Worm (Caenorhabditis elegans) whole organism, young adult: Measurements from ENCODE around the gene F54D10.8.

Experiments
- ceh-79 ChIP-seq: sonication (generic microtip); optimal IDR thresholded peaks from 2 replicates; lab custom pipeline; 2017; ENCODE audit warnings: mild to moderate bottlenecking, missing genetic modification characterization, missing compliant biosample characterization
- dpff-1 ChIP-seq: sonication (generic microtip); optimal IDR thresholded peaks from 2 replicates; lab custom pipeline; 2017; ENCODE audit warnings: mild to moderate bottlenecking, missing genetic modification characterization, missing compliant biosample characterization
- egl-18 ChIP-seq: fragments of 200-800 bp; sonication (Bioruptor generic); IDR thresholded peaks from 2 replicates; pipeline ENCODE4 v1.3.6; 2022; ENCODE audit warnings: missing genetic modification reagents, missing genetic modification characterization, missing compliant biosample characterization
- gei-17 ChIP-seq: fragments of 200-800 bp; sonication (Bioruptor generic); optimal IDR thresholded peaks from 2 replicates; lab custom pipeline; 2018; ENCODE audit warnings: mild to moderate bottlenecking, missing genetic modification characterization, missing compliant biosample characterization
- hrde-1 ChIP-seq: sonication (generic microtip); optimal IDR thresholded peaks from 2 replicates; lab custom pipeline; 2016; ENCODE audit warnings: missing genetic modification characterization, mild to moderate bottlenecking, missing compliant biosample characterization, moderate library complexity, missing genotype, missing genetic modification reagents, borderline replicate concordance
- unc-62 ChIP-seq: fragments of 150-350 bp; optimal IDR thresholded peaks from 2 replicates; lab custom pipeline; 2014; ENCODE audit warnings: missing biosample characterization, missing genetic modification reagents, missing genetic modification characterization

DNA sequence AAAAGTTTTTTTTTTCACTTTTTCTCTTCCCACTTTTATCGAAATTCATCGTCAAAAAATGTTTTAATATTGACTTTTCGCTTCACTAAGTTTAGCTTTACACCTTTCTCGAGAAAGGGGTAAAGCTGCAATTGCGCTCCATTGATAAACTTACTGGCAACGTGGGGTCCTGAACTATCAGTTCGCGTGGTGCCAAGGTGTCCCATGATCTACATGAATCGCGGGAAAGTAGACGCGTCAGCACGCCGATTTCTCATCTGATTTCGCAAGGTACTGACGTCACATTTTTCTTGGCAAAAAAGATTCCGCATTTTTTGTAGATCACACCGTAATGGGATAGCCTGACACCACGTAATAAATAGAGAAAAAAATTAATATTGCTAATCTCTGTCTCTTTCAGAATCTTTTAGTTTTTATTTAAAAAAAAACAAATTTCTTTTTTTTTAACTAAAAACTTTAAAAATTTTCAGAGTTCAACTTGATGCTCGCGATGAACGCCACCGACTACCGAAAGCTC is 15.8 kb downstream of the F54D10.8 start, which contains the start of gene lido-15:
- TF ChIP-seq hrde-1 (tag; lab: Kevin White, UChicago) = no peak
- no peak for TF ChIP-seq gei-17
- no peak for TF ChIP-seq ceh-79 (tag; lab: Kevin White, UChicago)
- no peak for TF ChIP-seq dpff-1
- TF ChIP-seq egl-18 = no peak
- no peak for TF ChIP-seq unc-62 (GFP tag; lab: Kevin White, UChicago)
